Fruit fly (Drosophila melanogaster): ENCODE measurements around the gene IP3K2.
A peak's percentile ranks its signal among the peaks of the same experiment; 100 is the strongest.

IP3K2 gene

dm6 chrX:13285001-13285748, 18.3 kb upstream of the IP3K2 start, which contains the start of the genes HDAC4 and CG15743 (continued):
- TF ChIP-seq CG17568 (GFP tag; optimal IDR thresholded peaks at IDR 0.05) = no peak
- no peak for TF ChIP-seq kni (GFP tag; optimal IDR thresholded peaks at IDR 0.05)
- TF ChIP-seq ewg (GFP tag; optimal IDR thresholded peaks at IDR 0.05) = no peak
- no peak for TF ChIP-seq CG10959 (GFP tag; IDR thresholded peaks at IDR 0.05)
- TF ChIP-seq br (optimal IDR thresholded peaks at IDR 0.05) = no peak
- TF ChIP-seq CG11695 (GFP tag; IDR thresholded peaks at IDR 0.05) = no peak
- no peak for TF ChIP-seq dm (GFP tag; optimal IDR thresholded peaks at IDR 0.05)
- no peak for TF ChIP-seq Sry-β (GFP tag; optimal IDR thresholded peaks at IDR 0.05)
- TF ChIP-seq Jarid2 (GFP tag; optimal IDR thresholded peaks at IDR 0.05) = no peak
- TF ChIP-seq CG14014 (GFP tag; IDR thresholded peaks at IDR 0.05) = no peak
- no peak for TF ChIP-seq CG6854 (GFP tag; optimal IDR thresholded peaks at IDR 0.05)
- TF ChIP-seq dmrt11E (tag; optimal IDR thresholded peaks at IDR 0.05) = no peak
- no peak for TF ChIP-seq Side (GFP tag; optimal IDR thresholded peaks at IDR 0.05)
- TF ChIP-seq ase (GFP tag; IDR thresholded peaks at IDR 0.05) = no peak
- TF ChIP-seq Xrp1 (GFP tag; IDR thresholded peaks at IDR 0.05) = 0 out of 2 replicates have a peak, but pooled peaks have one; percentile 12
- no peak for TF ChIP-seq CG12104 (GFP tag; optimal IDR thresholded peaks at IDR 0.05)
- peak; percentile 2 for TF ChIP-seq Max (GFP tag; optimal IDR thresholded peaks at IDR 0.05)
- no peak for TF ChIP-seq stc (GFP tag; IDR thresholded peaks at IDR 0.05)
- TF ChIP-seq GATAe (GFP tag; conservative IDR thresholded peaks at IDR 0.05) = no peak
- no peak for TF ChIP-seq sug (tag; optimal IDR thresholded peaks at IDR 0.05)
- no peak for TF ChIP-seq ham (GFP tag; IDR thresholded peaks at IDR 0.05)
- no peak for TF ChIP-seq CG11085 (GFP tag; IDR thresholded peaks at IDR 0.05)
- peak; percentile 5 for TF ChIP-seq CG30403 (GFP tag; optimal IDR thresholded peaks at IDR 0.05)
- TF ChIP-seq CG16813 (GFP tag; IDR thresholded peaks at IDR 0.05; ENCODE audit: partially characterized antibody) = peak; percentile 92
- peak; percentile 44 for TF ChIP-seq CG12391 (tag; optimal IDR thresholded peaks at IDR 0.05)
- no peak for TF ChIP-seq org-1 (GFP tag; optimal IDR thresholded peaks at IDR 0.05)
- TF ChIP-seq Hsf (GFP tag; optimal IDR thresholded peaks at IDR 0.05) = peak; percentile 15
- TF ChIP-seq sr (GFP tag; IDR thresholded peaks at IDR 0.05) = 0 out of 3 replicates have a peak, but pooled peaks have one; percentile 18
- TF ChIP-seq CrebB (tag; optimal IDR thresholded peaks at IDR 0.05) = no peak
- TF ChIP-seq CG12942 (GFP tag; optimal IDR thresholded peaks at IDR 0.05) = no peak
- TF ChIP-seq HLH3B (GFP tag; IDR thresholded peaks at IDR 0.05) = no peak
- TF ChIP-seq bcd (GFP tag; optimal IDR thresholded peaks at IDR 0.05) = no peak
- peak; percentile 19 for TF ChIP-seq CG1603 (tag; optimal IDR thresholded peaks at IDR 0.05)
- peak; percentile 48 for TF ChIP-seq CHES-1-like (GFP tag; optimal IDR thresholded peaks at IDR 0.05)
- 0 out of 3 replicates have a peak, but pooled peaks have one; percentile 39 for TF ChIP-seq zfh1 (GFP tag; IDR thresholded peaks at IDR 0.05)
- TF ChIP-seq vnd (GFP tag; IDR thresholded peaks at IDR 0.05; ENCODE audit: partially characterized antibody) = peak; percentile 83
- TF ChIP-seq CG18764 (GFP tag; optimal IDR thresholded peaks at IDR 0.05) = no peak
- TF ChIP-seq CG15479 (GFP tag; optimal IDR thresholded peaks at IDR 0.05) = no peak
- no peak for TF ChIP-seq CG11560 (tag; IDR thresholded peaks at IDR 0.05)
- TF ChIP-seq kah (GFP tag; optimal IDR thresholded peaks at IDR 0.05) = no peak
- no peak for TF ChIP-seq CG10209 (GFP tag; optimal IDR thresholded peaks at IDR 0.05)
- TF ChIP-seq CG4424 (GFP tag; optimal IDR thresholded peaks at IDR 0.05) = no peak
- TF ChIP-seq dan (GFP tag; IDR thresholded peaks at IDR 0.05) = no peak
- TF ChIP-seq Nf-YA (GFP tag; IDR thresholded peaks at IDR 0.05) = no peak
- TF ChIP-seq ranshi (GFP tag; IDR thresholded peaks at IDR 0.05) = no peak
- no peak for TF ChIP-seq CG15514 (GFP tag; optimal IDR thresholded peaks at IDR 0.05)
- TF ChIP-seq Atf3 (GFP tag; optimal IDR thresholded peaks at IDR 0.05) = no peak
- TF ChIP-seq inv (GFP tag; IDR thresholded peaks at IDR 0.05; ENCODE audit: partially characterized antibody) = peak; percentile 89
- TF ChIP-seq CG13123 (GFP tag; optimal IDR thresholded peaks at IDR 0.05) = no peak
- peak; percentile 90 for TF ChIP-seq bbx (GFP tag; IDR thresholded peaks at IDR 0.05; ENCODE audit: partially characterized antibody)

Measured in whole organism, embryonic.